Worm (Caenorhabditis elegans) whole organism, late embryonic: ENCODE measurements around the gene str-13.

Experiments used
- ama-1 ChIP-seq: fragments of 150-350 bp; optimal IDR thresholded peaks from 2 replicates; lab custom pipeline; 2014
- ceh-31 ChIP-seq: sonication (generic microtip); optimal IDR thresholded peaks from 2 replicates; lab custom pipeline; 2016; ENCODE audit warnings: missing genetic modification characterization, missing compliant biosample characterization
- ceh-34 ChIP-seq: sonication (generic microtip); optimal IDR thresholded peaks from 2 replicates; lab custom pipeline; 2016; ENCODE audit warnings: mild to moderate bottlenecking, missing genetic modification characterization, missing compliant biosample characterization
- ceh-9 ChIP-seq: sonication (generic microtip); optimal IDR thresholded peaks from 2 replicates; lab custom pipeline; 2016; ENCODE audit warnings: mild to moderate bottlenecking, missing genetic modification characterization, inconsistent platforms, missing compliant biosample characterization
- ets-4 ChIP-seq: sonication (generic microtip); optimal IDR thresholded peaks from 2 replicates; lab custom pipeline; 2016; ENCODE audit warnings: missing genetic modification characterization, missing compliant biosample characterization
- pha-4 ChIP-seq: fragments of 150-350 bp; optimal IDR thresholded peaks from 2 replicates; lab custom pipeline; 2018; ENCODE audit warnings: missing biosample characterization, missing genetic modification reagents, missing genetic modification characterization
- ttx-3 ChIP-seq: sonication (generic microtip); optimal IDR thresholded peaks from 2 replicates; lab custom pipeline; 2016; ENCODE audit warnings: missing genetic modification reagents, missing genetic modification characterization, missing compliant biosample characterization

ce11 chrV:2710192-2710591 lies 16.8 kb downstream of the str-13 start:
- TF ChIP-seq pha-4 (tag; lab: Kevin White, UChicago) (no peak), ttx-3 (tag; lab: Kevin White, UChicago) (no peak), ceh-34 (tag; lab: Kevin White, UChicago) (no peak), ama-1 (lab: Kevin White, UChicago) (no peak), ceh-31 (no peak), ceh-9 (tag; lab: Kevin White, UChicago) (no peak), ets-4 (tag; lab: Kevin White, UChicago) (no peak)
